Fruit fly (Drosophila melanogaster) whole organism, prepupa: ENCODE measurements around the gene CG10116.

Experiments
- CG3032 ChIP-seq: fragments of 200-800 bp; optimal IDR thresholded peaks from 2 replicates; lab custom pipeline; 2019; ENCODE audit warnings: missing biosample characterization, mild to moderate bottlenecking, missing genetic modification characterization, moderate library complexity
- CG3919 ChIP-seq: fragments of 200-800 bp; sonication (Bioruptor generic); optimal IDR thresholded peaks from 3 replicates; lab custom pipeline; 2016; ENCODE audit warnings: missing biosample characterization, missing genetic modification characterization
- CG8632 ChIP-seq: fragments of 200-800 bp; sonication (Bioruptor generic); optimal IDR thresholded peaks from 3 replicates; lab custom pipeline; 2016; ENCODE audit warnings: missing biosample characterization, missing genetic modification characterization
- CG9139 ChIP-seq: fragments of 200-800 bp; sonication (Bioruptor generic); optimal IDR thresholded peaks from 3 replicates; lab custom pipeline; 2017; ENCODE audit warnings: missing biosample characterization, mild to moderate bottlenecking, missing genetic modification characterization
- Ets96B ChIP-seq: fragments of 200-800 bp; optimal IDR thresholded peaks from 2 replicates; lab custom pipeline; 2019; ENCODE audit warnings: missing biosample characterization, mild to moderate bottlenecking, missing genetic modification characterization, moderate library complexity
- Hr39 ChIP-seq: fragments of 200-800 bp; sonication (Bioruptor generic); optimal IDR thresholded peaks from 2 replicates; lab custom pipeline; 2016; ENCODE audit warnings: missing biosample characterization, missing genetic modification characterization
- Lpt ChIP-seq: fragments of 200-800 bp; sonication (Bioruptor generic); optimal IDR thresholded peaks from 3 replicates; lab custom pipeline; 2016; ENCODE audit warnings: missing biosample characterization, missing genetic modification characterization
- Met ChIP-seq: fragments of 200-800 bp; sonication (Bioruptor generic); optimal IDR thresholded peaks from 3 replicates; lab custom pipeline; 2016; ENCODE audit warnings: missing biosample characterization, missing genetic modification characterization
- OdsH ChIP-seq: fragments of 200-800 bp; sonication (Bioruptor generic); optimal IDR thresholded peaks from 3 replicates; lab custom pipeline; 2016; ENCODE audit warnings: missing biosample characterization, missing genetic modification characterization
- Smox ChIP-seq: fragments of 200-800 bp; sonication (Bioruptor generic); optimal IDR thresholded peaks from 3 replicates; lab custom pipeline; 2016; ENCODE audit warnings: missing biosample characterization, missing genetic modification characterization
- esn ChIP-seq: fragments of 200-800 bp; sonication (Bioruptor generic); optimal IDR thresholded peaks from 2 replicates; lab custom pipeline; 2016; ENCODE audit warnings: missing biosample characterization, mild to moderate bottlenecking, missing genetic modification characterization, moderate library complexity
- fd85E ChIP-seq: fragments of 200-800 bp; sonication (Bioruptor generic); optimal IDR thresholded peaks from 3 replicates; lab custom pipeline; 2016; ENCODE audit warnings: missing biosample characterization, missing genetic modification characterization
- pdm3 ChIP-seq: fragments of 200-800 bp; sonication (Bioruptor generic); optimal IDR thresholded peaks from 3 replicates; lab custom pipeline; 2016; ENCODE audit warnings: missing biosample characterization, missing genetic modification characterization
- svp ChIP-seq: fragments of 200-800 bp; sonication (Bioruptor generic); peaks from one replicate; lab custom pipeline; 2016; ENCODE audit warnings: missing biosample characterization, missing genetic modification characterization

DNA sequence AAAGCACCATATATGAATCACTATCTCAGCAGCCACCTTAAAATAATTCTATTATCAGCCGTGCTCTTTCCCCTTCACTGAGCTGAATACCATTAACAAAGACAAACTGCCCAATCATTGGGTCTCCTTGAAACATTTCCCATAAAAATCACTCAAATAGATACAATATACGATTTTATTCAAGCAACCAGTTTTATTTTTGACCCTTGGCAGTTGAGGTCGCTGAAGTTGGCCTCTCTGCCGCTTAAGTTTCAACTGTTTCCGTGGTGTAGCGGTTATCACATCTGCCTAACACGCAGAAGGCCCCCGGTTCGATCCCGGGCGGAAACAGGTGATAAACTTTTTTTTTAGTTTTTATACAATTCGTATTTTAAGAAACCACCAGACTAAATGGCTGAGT is 24.2 kb downstream of the CG10116 start:
- no peak for TF ChIP-seq CG3919
- TF ChIP-seq CG9139 (GFP tag; lab: Kevin White, UChicago): no peak
- TF ChIP-seq Hr39 (GFP tag; lab: Kevin White, UChicago): no peak
- no peak for TF ChIP-seq Ets96B (tag; lab: Kevin White, UChicago)
- no peak for TF ChIP-seq Met (GFP tag; lab: Kevin White, UChicago)
- TF ChIP-seq CG3032 (tag; lab: Kevin White, UChicago): no peak
- TF ChIP-seq pdm3 (GFP tag; lab: Kevin White, UChicago): no peak
- no peak for TF ChIP-seq fd85E (GFP tag; lab: Kevin White, UChicago)
- no peak for TF ChIP-seq OdsH
- TF ChIP-seq esn (GFP tag; lab: Kevin White, UChicago): no peak
- no peak for TF ChIP-seq Lpt (GFP tag; lab: Kevin White, UChicago)
- TF ChIP-seq Smox (GFP tag; lab: Kevin White, UChicago): no peak
- no peak for TF ChIP-seq CG8632 (GFP tag; lab: Kevin White, UChicago)
- peak; percentile 68 for TF ChIP-seq svp (GFP tag; lab: Kevin White, UChicago)
